Fruit fly (Drosophila melanogaster): Measurements from ENCODE around the gene RnpS1.

The RnpS1 gene

dm6 chr3R:9586663-9587248, 34.9 kb downstream of the RnpS1 start, which contains the start of gene P58IPK (continued):
- peak; percentile 60 for TF ChIP-seq Hmr (GFP tag; optimal IDR thresholded peaks at IDR 0.05)
- TF ChIP-seq Hr39 (optimal IDR thresholded peaks at IDR 0.05) = no peak
- no peak for TF ChIP-seq gce (GFP tag; IDR thresholded peaks at IDR 0.05)
- no peak for TF ChIP-seq dmrt99B (tag; optimal IDR thresholded peaks at IDR 0.05)
- TF ChIP-seq CoRest (tag; optimal IDR thresholded peaks at IDR 0.05) = peak; percentile 74
- 0 out of 2 replicates have a peak, but pooled peaks have one; percentile 13 for TF ChIP-seq CG32772 (GFP tag; IDR thresholded peaks at IDR 0.05)
- TF ChIP-seq sens-2 (GFP tag; IDR thresholded peaks at IDR 0.05) = no peak
- TF ChIP-seq Eip74EF (GFP tag; optimal IDR thresholded peaks at IDR 0.05) = peak in 1 of 2 experiments; percentile 11
- TF ChIP-seq ATbp (GFP tag; optimal IDR thresholded peaks at IDR 0.05) = no peak
- TF ChIP-seq CG6254 (GFP tag; optimal IDR thresholded peaks at IDR 0.05) = no peak
- TF ChIP-seq hth (optimal IDR thresholded peaks at IDR 0.05) = no peak
- no peak for TF ChIP-seq trh (GFP tag; optimal IDR thresholded peaks at IDR 0.05)
- peak; percentile 53; the same call in 1 of the 2 replicates for TF ChIP-seq esg (GFP tag; conservative IDR thresholded peaks at IDR 0.05)
- TF ChIP-seq Ravus (GFP tag; IDR thresholded peaks at IDR 0.05) = no peak; the same call in 1 of the 2 replicates
- TF ChIP-seq bigmax (GFP tag; optimal IDR thresholded peaks at IDR 0.05) = no peak
- no peak for TF ChIP-seq CG43689 (GFP tag; IDR thresholded peaks at IDR 0.05)
- TF ChIP-seq HLHmδ (GFP tag; optimal IDR thresholded peaks at IDR 0.05) = no peak
- TF ChIP-seq CG16779 (GFP tag; IDR thresholded peaks at IDR 0.05) = no peak
- no peak; the same call in 1 of the 2 replicates for TF ChIP-seq Atf6 (GFP tag; IDR thresholded peaks at IDR 0.05)
- TF ChIP-seq CG15073 (GFP tag; optimal IDR thresholded peaks at IDR 0.05) = no peak
- TF ChIP-seq tio (GFP tag; optimal IDR thresholded peaks at IDR 0.05) = no peak
- peak; percentile 65; the same call in 2 of the 3 replicates for TF ChIP-seq Optix (GFP tag; IDR thresholded peaks at IDR 0.05)
- no peak for TF ChIP-seq gcm2 (GFP tag; optimal IDR thresholded peaks at IDR 0.05)
- TF ChIP-seq dm (GFP tag; optimal IDR thresholded peaks at IDR 0.05) = peak; percentile 68
- peak; percentile 88 for TF ChIP-seq tna (GFP tag; IDR thresholded peaks at IDR 0.05; ENCODE audit: partially characterized antibody)
- no peak for TF ChIP-seq CTCF (GFP tag; optimal IDR thresholded peaks at IDR 0.05)
- TF ChIP-seq CG12942 (GFP tag; optimal IDR thresholded peaks at IDR 0.05) = peak; percentile 47
- peak; percentile 76; the same call in 2 of the 3 replicates for TF ChIP-seq mld (GFP tag; IDR thresholded peaks at IDR 0.05; ENCODE audit: partially characterized antibody)
- peak; percentile 75 for TF ChIP-seq CG17361 (GFP tag; IDR thresholded peaks at IDR 0.05)
- TF ChIP-seq B-H2 (GFP tag; optimal IDR thresholded peaks at IDR 0.05) = peak; percentile 48
- no peak for TF ChIP-seq seq (GFP tag; IDR thresholded peaks at IDR 0.05)
- peak; percentile 54; the same call in 2 of the 3 replicates for TF ChIP-seq dysf (GFP tag; IDR thresholded peaks at IDR 0.05)
- no peak for TF ChIP-seq Awh (GFP tag; IDR thresholded peaks at IDR 0.05)
- peak; percentile 89 for TF ChIP-seq Rfx (GFP tag; IDR thresholded peaks at IDR 0.05)
- peak; percentile 90 for TF ChIP-seq vnd (GFP tag; IDR thresholded peaks at IDR 0.05; ENCODE audit: partially characterized antibody)
- peak; percentile 94 for TF ChIP-seq Myb (GFP tag; optimal IDR thresholded peaks at IDR 0.05)
- TF ChIP-seq CG30020 (tag; optimal IDR thresholded peaks at IDR 0.05) = peak; percentile 52
- peak; percentile 56 for TF ChIP-seq Max (GFP tag; optimal IDR thresholded peaks at IDR 0.05)
- no peak for TF ChIP-seq CG11696 (GFP tag; IDR thresholded peaks at IDR 0.05)
- TF ChIP-seq pnt (GFP tag; optimal IDR thresholded peaks at IDR 0.05) = peak; percentile 54
- TF ChIP-seq CG12769 (tag; optimal IDR thresholded peaks at IDR 0.05) = peak; percentile 69
- peak; percentile 55 for TF ChIP-seq CG10147 (GFP tag; optimal IDR thresholded peaks at IDR 0.05)
- TF ChIP-seq scrt (GFP tag; optimal IDR thresholded peaks at IDR 0.05) = peak; percentile 9
- peak; percentile 38 for TF ChIP-seq CG17359 (tag; optimal IDR thresholded peaks at IDR 0.05)
- no peak for TF ChIP-seq CG8359 (GFP tag; optimal IDR thresholded peaks at IDR 0.05; ENCODE audit: borderline replicate concordance)
- no peak for TF ChIP-seq CG11093 (GFP tag; IDR thresholded peaks at IDR 0.05)
- peak; percentile 27 for TF ChIP-seq Nf-YB (GFP tag; optimal IDR thresholded peaks at IDR 0.05)
- peak; percentile 83 for TF ChIP-seq CG2129 (GFP tag; IDR thresholded peaks at IDR 0.05; ENCODE audit: partially characterized antibody)
- no peak for TF ChIP-seq dati (GFP tag; IDR thresholded peaks at IDR 0.05)
- TF ChIP-seq CG2120 (GFP tag; optimal IDR thresholded peaks at IDR 0.05) = peak; percentile 87
- TF ChIP-seq Aef1 (GFP tag; IDR thresholded peaks at IDR 0.05) = peak; percentile 32; the same call in 2 of the 3 replicates
